Worm (Caenorhabditis elegans) whole organism, midembryonic: ENCODE results near the gene srx-20.

Experiments
- T22C8.4 ChIP-seq: fragments of 200-800 bp; sonication (Bioruptor generic); IDR thresholded peaks from 2 replicates; pipeline ENCODE4 v1.3.6; 2022; ENCODE audit warnings: missing genetic modification characterization, missing compliant biosample characterization
- cog-1 ChIP-seq: sonication (generic microtip); optimal IDR thresholded peaks from 2 replicates; lab custom pipeline; 2016; ENCODE audit warnings: missing genetic modification characterization, missing compliant biosample characterization
- flt-1 ChIP-seq: fragments of 200-800 bp; sonication (Bioruptor generic); IDR thresholded peaks from 2 replicates; pipeline ENCODE4 v1.3.6; 2022; ENCODE audit warnings: missing genetic modification characterization, missing compliant biosample characterization
- klf-2 ChIP-seq: fragments of 200-800 bp; sonication (Bioruptor generic); conservative IDR thresholded peaks from 2 replicates; pipeline ENCODE4 v1.3.6; 2022; ENCODE audit warnings: missing genetic modification reagents, missing genetic modification characterization, missing compliant biosample characterization
- med-1 ChIP-seq: sonication (generic microtip); optimal IDR thresholded peaks from 2 replicates; lab custom pipeline; 2017; ENCODE audit warnings: missing genetic modification characterization, mild to moderate bottlenecking, missing compliant biosample characterization, antibody characterized with exemption, missing genetic modification reagents; ENCODE audit not compliant: insufficient read depth
- ref-1 ChIP-seq: fragments of 200-800 bp; sonication (Bioruptor generic); conservative IDR thresholded peaks from 2 replicates; pipeline ENCODE4 v1.3.6; 2022; ENCODE audit warnings: missing genetic modification reagents, missing genetic modification characterization, missing compliant biosample characterization
- tab-1 ChIP-seq: fragments of 200-800 bp; sonication (Bioruptor generic); IDR thresholded peaks from 2 replicates; pipeline ENCODE4 v1.3.6; 2022; ENCODE audit warnings: missing genetic modification characterization, missing compliant biosample characterization
- ztf-23 ChIP-seq: fragments of 200-800 bp; sonication (Bioruptor generic); IDR thresholded peaks from 2 replicates; pipeline ENCODE4 v1.3.6; 2022; ENCODE audit warnings: missing genetic modification reagents, missing genetic modification characterization, missing compliant biosample characterization
- ztf-29 ChIP-seq: fragments of 200-800 bp; sonication (Bioruptor generic); IDR thresholded peaks from 2 replicates; pipeline ENCODE4 v1.3.6; 2022; ENCODE audit warnings: missing genetic modification reagents, missing genetic modification characterization, missing compliant biosample characterization

srx-20 gene

DNA sequence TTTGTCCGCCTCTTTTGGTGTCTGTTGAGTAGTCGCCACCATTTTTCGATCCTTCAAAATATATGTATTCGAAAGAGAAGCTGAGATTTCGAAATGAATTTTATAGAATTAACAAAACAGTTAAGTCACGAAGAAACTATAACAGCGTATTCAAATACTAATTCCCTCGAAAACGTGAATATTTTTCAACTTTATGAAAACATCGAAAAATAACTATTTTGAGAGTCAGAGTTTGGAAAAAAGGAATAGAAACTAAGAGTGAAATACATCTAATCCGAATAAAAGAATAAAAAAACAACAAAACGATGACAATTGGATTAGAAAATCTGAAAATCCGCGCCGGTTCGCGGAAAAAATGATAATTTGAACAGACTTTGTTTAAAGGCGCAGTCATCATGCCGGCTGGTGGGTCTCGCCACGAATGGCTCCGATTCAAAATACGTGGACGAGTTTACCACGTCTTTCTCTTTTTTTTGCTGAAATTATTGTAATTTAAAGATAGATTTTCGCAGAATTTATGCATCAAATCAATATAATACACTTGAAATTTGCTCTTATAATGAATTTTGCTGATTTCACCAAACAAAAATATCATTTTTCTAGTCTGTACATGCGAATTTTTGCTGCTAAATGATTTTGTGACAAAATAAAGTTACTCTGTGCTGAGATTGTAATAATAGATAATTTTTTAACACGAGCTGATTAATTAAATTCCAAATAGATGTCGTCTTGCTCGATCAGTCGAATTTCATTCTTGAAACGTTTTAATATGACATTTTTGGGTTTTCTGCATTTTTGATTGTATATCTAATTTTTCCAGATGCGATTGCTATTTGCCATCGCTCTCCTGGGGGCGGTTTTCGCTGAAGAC, 42.2 kb downstream of the srx-20 start, which contains the start of the genes rpn-1 and ribo-1:
Gene rpn-1, minus strand, starts transcription at position 51 of the 871 bp plus-strand sequence.
Gene ribo-1, plus strand, starts transcription at position 821 of the 871 bp plus-strand sequence.
- no peak for TF ChIP-seq cog-1 (tag; lab: Kevin White, UChicago)
- TF ChIP-seq T22C8.4 (GFP tag; lab: Robert Waterston, UW): no peak
- TF ChIP-seq klf-2 (GFP tag; lab: Robert Waterston, UW): no peak
- no peak for TF ChIP-seq med-1 (GFP tag; lab: Kevin White, UChicago)
- no peak for TF ChIP-seq flt-1
- no peak for TF ChIP-seq ref-1
- TF ChIP-seq tab-1 (GFP tag; lab: Robert Waterston, UW): no peak
- TF ChIP-seq ztf-29: no peak
- TF ChIP-seq ztf-23 (GFP tag; lab: Robert Waterston, UW): no peak

DNA sequence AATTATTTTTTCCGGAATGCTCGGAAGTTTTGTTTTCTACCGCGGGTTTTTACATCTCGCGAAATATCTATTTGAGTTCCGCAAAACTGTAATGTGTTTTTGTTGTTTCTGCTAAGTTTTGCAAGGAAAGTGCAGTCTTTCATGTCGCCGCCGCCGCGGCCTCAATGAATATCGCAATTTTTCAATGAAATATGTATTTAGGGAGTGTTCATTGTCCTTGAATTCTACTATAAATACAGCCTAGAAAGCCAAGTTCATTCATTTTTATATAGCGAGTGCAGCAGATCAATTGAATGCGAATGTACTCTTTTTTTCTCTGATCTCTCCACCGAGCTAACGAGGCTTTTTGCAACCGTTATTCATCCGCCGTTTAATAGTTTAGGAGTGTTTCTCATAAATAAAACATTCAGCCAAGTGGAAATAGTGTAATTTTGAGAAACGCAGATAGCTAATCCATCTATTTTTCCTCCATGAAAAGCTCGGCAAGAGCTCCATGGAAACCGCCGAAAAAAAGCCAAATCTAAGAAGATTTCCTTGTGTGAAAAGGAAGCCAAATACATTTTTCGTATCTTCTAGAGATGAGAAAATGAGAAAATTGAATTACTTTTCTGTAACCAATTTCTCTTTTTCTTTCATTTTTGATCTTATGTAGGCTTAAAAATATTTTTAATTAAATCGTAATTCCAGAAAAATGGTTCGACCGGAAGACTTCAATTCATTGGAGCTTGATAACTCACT, 45.1 kb downstream of the srx-20 start, which contains the start of gene T22D1.3:
Gene T22D1.3, plus strand, starts transcription at position 688 of the 738 bp plus-strand sequence.
- TF ChIP-seq tab-1 (GFP tag; lab: Robert Waterston, UW): no peak
- no peak for TF ChIP-seq ztf-29
- TF ChIP-seq ztf-23 (GFP tag; lab: Robert Waterston, UW): no peak
- TF ChIP-seq T22C8.4 (GFP tag; lab: Robert Waterston, UW): no peak
- no peak for TF ChIP-seq cog-1 (tag; lab: Kevin White, UChicago)
- no peak for TF ChIP-seq klf-2 (GFP tag; lab: Robert Waterston, UW)

DNA sequence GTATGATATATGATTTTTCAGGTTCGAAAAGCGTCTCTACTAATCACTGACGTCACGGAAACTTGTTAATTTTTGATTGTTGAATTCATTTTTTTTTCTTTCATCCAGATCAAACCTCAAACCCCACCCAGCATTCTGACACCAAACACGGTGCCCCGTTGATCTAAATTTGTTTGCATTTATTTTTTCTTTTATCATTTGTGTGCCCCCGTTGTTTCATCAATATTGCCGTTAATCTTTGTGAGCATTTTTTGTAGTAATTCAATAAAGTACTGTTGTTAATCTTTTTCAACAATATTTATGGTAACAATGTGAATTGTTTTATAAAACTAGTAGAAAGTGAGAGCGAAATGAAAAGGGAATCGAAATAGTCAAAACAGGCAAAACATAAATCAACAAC, 48.9 kb downstream of the srx-20 start:
- TF ChIP-seq T22C8.4 (GFP tag; lab: Robert Waterston, UW) (no peak), med-1 (GFP tag; lab: Kevin White, UChicago) (no peak), tab-1 (GFP tag; lab: Robert Waterston, UW) (no peak), cog-1 (tag; lab: Kevin White, UChicago) (no peak), ztf-29 (no peak), ztf-23 (GFP tag; lab: Robert Waterston, UW) (no peak), klf-2 (GFP tag; lab: Robert Waterston, UW) (no peak), flt-1 (no peak), ref-1 (no peak)
